Worm (Caenorhabditis elegans): ENCODE data around the gene Y57G7A.11.
A peak's percentile ranks its signal among the peaks of the same experiment; 100 is the strongest.

Y57G7A.11 gene

ce11 chrII:1237845-1238244 is 38.8 kb downstream of the Y57G7A.11 start:
- TF ChIP-seq sma-3 (GFP tag; optimal IDR thresholded peaks at IDR 0.05) = peak; percentile 69
- peak; percentile 20 for TF ChIP-seq blmp-1 (tag; optimal IDR thresholded peaks at IDR 0.05; ENCODE audit: insufficient read depth)
- no peak for TF ChIP-seq R02D3.7 (tag; optimal IDR thresholded peaks at IDR 0.05)
- peak; percentile 41 for TF ChIP-seq fos-1 (tag; optimal IDR thresholded peaks at IDR 0.05)
- TF ChIP-seq egl-27 (tag; optimal IDR thresholded peaks at IDR 0.05) = peak; percentile 66
- TF ChIP-seq gmeb-1 (tag; optimal IDR thresholded peaks at IDR 0.05) = no peak
- peak in 1 of 2 experiments; percentile 54 for TF ChIP-seq lsy-2 (tag; optimal IDR thresholded peaks at IDR 0.05)
- peak; percentile 12 for TF ChIP-seq sem-4 (tag; optimal IDR thresholded peaks at IDR 0.05)
- peak; percentile 26 for TF ChIP-seq C34F6.9 (tag; optimal IDR thresholded peaks at IDR 0.05)
- TF ChIP-seq elt-3 (tag; optimal IDR thresholded peaks at IDR 0.05) = no peak
- TF ChIP-seq ceh-16 (tag; optimal IDR thresholded peaks at IDR 0.05) = peak; percentile 55
- TF ChIP-seq peb-1 (tag; optimal IDR thresholded peaks at IDR 0.05) = peak; percentile 97
- TF ChIP-seq mbf-1 (tag; optimal IDR thresholded peaks at IDR 0.05) = no peak
- TF ChIP-seq nhr-11 (tag; optimal IDR thresholded peaks at IDR 0.05) = no peak
- no peak for TF ChIP-seq nhr-6 (tag; optimal IDR thresholded peaks at IDR 0.05)
- no peak for TF ChIP-seq mab-5 (tag; optimal IDR thresholded peaks at IDR 0.05)
- no peak for TF ChIP-seq ztf-1 (GFP tag; conservative IDR thresholded peaks at IDR 0.05)
- TF ChIP-seq F13H6.1 (tag; optimal IDR thresholded peaks at IDR 0.05) = peak; percentile 93
- peak; percentile 23 for TF ChIP-seq nhr-25 (tag; optimal IDR thresholded peaks at IDR 0.05)
- peak; percentile 15 for TF ChIP-seq nhr-129 (tag; optimal IDR thresholded peaks at IDR 0.05)
- TF ChIP-seq sma-9 (GFP tag; optimal IDR thresholded peaks at IDR 0.05) = peak; percentile 69
- TF ChIP-seq sma-9 (tag; optimal IDR thresholded peaks at IDR 0.05) = no peak
- TF ChIP-seq Y55F3AM.14 (GFP tag; optimal IDR thresholded peaks at IDR 0.05) = peak; percentile 65
- peak; percentile 42 for TF ChIP-seq lin-11 (tag; optimal IDR thresholded peaks at IDR 0.05)
- TF ChIP-seq ZK546.5 (tag; optimal IDR thresholded peaks at IDR 0.05) = no peak
- TF ChIP-seq ama-1 (optimal IDR thresholded peaks at IDR 0.05) = no peak
- no peak for TF ChIP-seq skn-1 (tag; optimal IDR thresholded peaks at IDR 0.05)
- peak; percentile 66 for TF ChIP-seq zag-1 (tag; optimal IDR thresholded peaks at IDR 0.05)
- TF ChIP-seq nhr-21 (tag; optimal IDR thresholded peaks at IDR 0.05) = peak; percentile 69
- TF ChIP-seq lin-39 (tag; optimal IDR thresholded peaks at IDR 0.05) = no peak
- no peak for TF ChIP-seq nhr-237 (tag; optimal IDR thresholded peaks at IDR 0.05)
- TF ChIP-seq lin-13 (GFP tag; optimal IDR thresholded peaks at IDR 0.05) = peak; percentile 32
- peak; percentile 49 for TF ChIP-seq unc-55 (GFP tag; optimal IDR thresholded peaks at IDR 0.05)
- peak; percentile 54 to 62 for TF ChIP-seq mdl-1 (tag; optimal IDR thresholded peaks at IDR 0.05)
- no peak for TF ChIP-seq crh-2 (tag; optimal IDR thresholded peaks at IDR 0.05)

DNA sequence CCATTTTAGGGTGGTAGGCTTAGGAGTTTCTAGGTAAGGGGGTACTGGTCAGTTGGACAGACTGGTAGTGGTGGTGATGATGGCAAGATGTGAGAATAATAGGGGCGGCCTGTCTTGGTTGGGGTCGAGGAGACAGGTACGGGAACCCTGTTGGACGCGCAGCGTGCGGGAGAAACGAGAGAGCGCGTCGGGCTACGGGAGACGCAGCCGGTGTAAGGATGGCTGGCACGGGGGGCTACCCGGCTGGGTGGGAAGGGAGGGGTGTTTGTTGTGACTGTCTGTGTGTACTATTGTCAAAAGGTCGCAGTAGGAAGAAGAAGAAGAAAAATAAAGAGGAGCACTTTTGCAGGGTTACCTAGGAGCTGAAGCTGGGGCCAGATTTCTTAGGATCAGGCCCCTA is 40.2 kb downstream of the Y57G7A.11 start:
- TF ChIP-seq sma-9 (GFP tag; optimal IDR thresholded peaks at IDR 0.05) = no peak
- no peak for TF ChIP-seq sma-9 (tag; optimal IDR thresholded peaks at IDR 0.05)
- TF ChIP-seq unc-62 (GFP tag; optimal IDR thresholded peaks at IDR 0.05) = no peak
- no peak for TF ChIP-seq ceh-16 (tag; optimal IDR thresholded peaks at IDR 0.05)
- peak; percentile 52 for TF ChIP-seq Y55F3AM.14 (GFP tag; optimal IDR thresholded peaks at IDR 0.05)
- TF ChIP-seq sma-3 (GFP tag; optimal IDR thresholded peaks at IDR 0.05) = no peak

DNA sequence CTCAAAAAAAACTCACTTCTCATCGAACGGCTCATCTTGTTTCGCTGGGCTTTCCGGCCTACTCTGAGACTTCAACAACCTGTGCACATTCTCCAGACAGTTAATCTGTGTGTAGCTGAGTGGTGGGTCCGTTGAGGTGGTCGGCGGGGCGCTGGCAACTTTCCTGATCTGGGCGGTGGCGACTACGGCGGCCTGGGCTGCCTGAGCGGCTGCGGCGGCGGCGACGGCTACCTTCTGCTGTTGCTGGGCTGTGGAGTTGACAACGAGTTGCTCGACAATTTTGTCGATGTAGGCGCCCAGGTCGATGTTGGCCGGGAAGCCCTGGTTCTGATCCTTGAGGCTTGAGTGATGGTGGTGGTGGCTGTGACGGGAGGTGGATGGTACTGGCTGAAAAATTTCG is 40.7 kb downstream of the Y57G7A.11 start:
- TF ChIP-seq mdl-1 (tag; optimal IDR thresholded peaks at IDR 0.05) = no peak
- no peak for TF ChIP-seq C34F6.9 (tag; optimal IDR thresholded peaks at IDR 0.05)
- TF ChIP-seq elt-1 (tag; optimal IDR thresholded peaks at IDR 0.05) = no peak
- no peak for TF ChIP-seq sma-9 (GFP tag; optimal IDR thresholded peaks at IDR 0.05)
- TF ChIP-seq sma-9 (tag; optimal IDR thresholded peaks at IDR 0.05) = no peak
- no peak for TF ChIP-seq ama-1 (optimal IDR thresholded peaks at IDR 0.05)
- TF ChIP-seq F13H6.1 (tag; optimal IDR thresholded peaks at IDR 0.05) = no peak
- no peak for TF ChIP-seq crh-2 (tag; optimal IDR thresholded peaks at IDR 0.05)
- TF ChIP-seq ceh-82 (tag; optimal IDR thresholded peaks at IDR 0.05) = no peak
- no peak for TF ChIP-seq nhr-77 (tag; optimal IDR thresholded peaks at IDR 0.05)
- TF ChIP-seq nhr-11 (tag; optimal IDR thresholded peaks at IDR 0.05) = no peak

ce11 chrII:1234971-1235370 is 41.7 kb downstream of the Y57G7A.11 start:
- TF ChIP-seq sem-4 (tag; optimal IDR thresholded peaks at IDR 0.05) = no peak
- TF ChIP-seq unc-62 (GFP tag; optimal IDR thresholded peaks at IDR 0.05) = no peak
- no peak for TF ChIP-seq lin-11 (tag; optimal IDR thresholded peaks at IDR 0.05)
- no peak for TF ChIP-seq unc-39 (tag; optimal IDR thresholded peaks at IDR 0.05)
- no peak for TF ChIP-seq zag-1 (tag; optimal IDR thresholded peaks at IDR 0.05)
- TF ChIP-seq nhr-237 (tag; optimal IDR thresholded peaks at IDR 0.05) = no peak
- no peak for TF ChIP-seq unc-55 (GFP tag; optimal IDR thresholded peaks at IDR 0.05)
- TF ChIP-seq alr-1 (tag; optimal IDR thresholded peaks at IDR 0.05) = no peak
- TF ChIP-seq peb-1 (tag; optimal IDR thresholded peaks at IDR 0.05) = no peak
- TF ChIP-seq nhr-23 (tag; optimal IDR thresholded peaks at IDR 0.05) = no peak
- no peak for TF ChIP-seq nhr-12 (tag; optimal IDR thresholded peaks at IDR 0.05)
- no peak for TF ChIP-seq ztf-4 (tag; optimal IDR thresholded peaks at IDR 0.05)
- no peak for TF ChIP-seq blmp-1 (tag; optimal IDR thresholded peaks at IDR 0.05; ENCODE audit: insufficient read depth)
- no peak for TF ChIP-seq mbf-1 (tag; optimal IDR thresholded peaks at IDR 0.05)
- TF ChIP-seq ceh-82 (tag; optimal IDR thresholded peaks at IDR 0.05) = no peak
- no peak for TF ChIP-seq nhr-10 (tag; optimal IDR thresholded peaks at IDR 0.05)
- TF ChIP-seq ztf-1 (GFP tag; conservative IDR thresholded peaks at IDR 0.05) = no peak
- no peak for TF ChIP-seq ztf-11 (tag; optimal IDR thresholded peaks at IDR 0.05)
- no peak for TF ChIP-seq fos-1 (tag; optimal IDR thresholded peaks at IDR 0.05)
